Worm (Caenorhabditis elegans): ENCODE data around the gene ent-1.

The ent-1 gene

DNA sequence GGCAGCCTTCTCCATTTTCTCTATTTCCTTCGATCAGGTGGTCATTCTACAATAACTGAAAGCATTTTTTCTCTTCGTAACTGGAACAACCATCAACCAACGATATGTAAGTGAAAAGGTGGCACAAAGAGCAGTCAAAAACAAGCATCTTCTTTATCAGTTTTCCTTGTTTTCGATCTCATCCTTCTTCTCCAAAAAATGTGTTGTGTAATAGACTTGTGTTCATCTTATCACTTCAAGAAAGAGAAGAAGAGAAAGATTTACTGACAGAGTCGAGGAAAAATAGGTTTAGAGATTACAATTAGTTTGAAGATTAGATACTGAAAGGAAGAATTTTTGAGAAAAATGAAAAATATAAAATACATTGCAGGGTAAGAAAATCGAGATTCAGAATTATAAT is 9.9 kb downstream of the ent-1 start:
- peak; percentile 39 for TF ChIP-seq dve-1 (tag; optimal IDR thresholded peaks at IDR 0.05; ENCODE audit: insufficient read depth)
- peak in 1 of 2 experiments; percentile 92 for TF ChIP-seq unc-62 (GFP tag; optimal IDR thresholded peaks at IDR 0.05 in 1 of 2)
- TF ChIP-seq unc-62 (tag; optimal IDR thresholded peaks at IDR 0.05) = no peak
- no peak for TF ChIP-seq daf-16 (GFP tag; optimal IDR thresholded peaks at IDR 0.05)
- TF ChIP-seq daf-16 (tag; optimal IDR thresholded peaks at IDR 0.05) = peak; percentile 86
- TF ChIP-seq nhr-28 (tag; optimal IDR thresholded peaks at IDR 0.05) = peak; percentile 2
- no peak for TF ChIP-seq zip-11 (GFP tag; IDR thresholded peaks at IDR 0.05)
- no peak for TF ChIP-seq daf-19 (GFP tag; conservative IDR thresholded peaks at IDR 0.05)
- TF ChIP-seq unc-39 (tag; optimal IDR thresholded peaks at IDR 0.05) = no peak

DNA sequence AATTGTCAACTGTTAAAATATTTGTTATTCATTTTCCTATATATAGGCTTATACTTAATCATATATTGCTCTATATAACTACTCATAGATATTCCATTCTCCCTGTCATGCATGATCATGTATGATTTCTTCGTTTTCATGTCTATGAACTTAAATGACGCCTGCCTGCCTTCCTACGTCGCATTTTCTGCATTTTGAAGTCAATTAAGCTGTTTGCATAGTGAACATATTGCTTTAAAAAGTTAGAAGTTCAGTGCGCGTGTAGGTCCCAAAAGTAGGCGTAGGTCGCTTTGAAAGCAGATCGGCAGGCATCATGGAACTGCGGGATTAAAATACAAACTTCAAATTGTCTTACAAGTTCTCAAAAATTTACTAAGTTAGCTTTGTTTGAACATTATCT is 10.6 kb downstream of the ent-1 start:
- TF ChIP-seq egl-27 (tag; optimal IDR thresholded peaks at IDR 0.05) (no peak), ctbp-1 (GFP tag; IDR thresholded peaks at IDR 0.05) (0 out of 2 replicates have a peak, but pooled peaks have one; percentile 24), mdl-1 (tag; optimal IDR thresholded peaks at IDR 0.05) (no peak), nhr-10 (tag; optimal IDR thresholded peaks at IDR 0.05) (no peak), ZK337.2 (GFP tag; IDR thresholded peaks at IDR 0.05) (no peak), ceh-82 (tag; optimal IDR thresholded peaks at IDR 0.05) (no peak), duxl-1 (tag; optimal IDR thresholded peaks at IDR 0.05; ENCODE audit: poor library complexity) (no peak), daf-12 (tag; optimal IDR thresholded peaks at IDR 0.05) (no peak), madf-9 (GFP tag; conservative IDR thresholded peaks at IDR 0.05) (no peak), cey-2 (tag; optimal IDR thresholded peaks at IDR 0.05; ENCODE audit: borderline replicate concordance, insufficient read depth) (no peak), egl-43 (GFP tag; IDR thresholded peaks at IDR 0.05) (no peak), hif-1 (tag; optimal IDR thresholded peaks at IDR 0.05) (no peak), dmd-8 (GFP tag; IDR thresholded peaks at IDR 0.05) (no peak), lir-3 (tag; optimal IDR thresholded peaks at IDR 0.05) (no peak), lsy-2 (tag; optimal IDR thresholded peaks at IDR 0.05) (peak in 1 of 2 experiments; percentile 53), tag-97 (GFP tag; IDR thresholded peaks at IDR 0.05) (no peak), unc-62 (GFP tag; optimal IDR thresholded peaks at IDR 0.05 in 1 of 2) (peak in 1 of 2 experiments; percentile 53), unc-62 (tag; optimal IDR thresholded peaks at IDR 0.05) (no peak), tra-1 (GFP tag; IDR thresholded peaks at IDR 0.05) (0 out of 2 replicates have a peak, but pooled peaks have one; percentile 37), saeg-2 (GFP tag; IDR thresholded peaks at IDR 0.05) (no peak), ama-1 (optimal IDR thresholded peaks at IDR 0.05) (peak; percentile 0), F37D6.2 (tag; optimal IDR thresholded peaks at IDR 0.05) (no peak), daf-16 (GFP tag; optimal IDR thresholded peaks at IDR 0.05) (peak in 1 of 2 experiments; percentile 33), daf-16 (tag; optimal IDR thresholded peaks at IDR 0.05) (no peak)

DNA sequence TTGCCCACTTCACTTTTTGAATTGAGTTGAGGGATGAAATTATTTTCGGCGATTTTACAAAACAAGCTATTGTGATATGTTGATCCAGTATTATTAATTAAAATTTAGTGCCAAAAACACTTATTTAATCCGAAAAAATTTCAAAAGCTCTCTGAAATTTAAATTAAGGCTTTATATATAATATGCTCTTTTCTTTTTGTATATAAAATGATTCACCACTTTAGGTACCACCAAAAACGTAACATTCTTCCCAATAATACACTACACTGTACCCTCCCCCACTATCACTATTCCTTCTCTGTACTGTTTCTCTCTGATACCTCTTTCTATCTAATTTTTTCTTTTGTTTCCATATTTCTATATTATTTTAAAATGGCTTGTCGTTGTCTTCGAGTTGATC is 11.4 kb downstream of the ent-1 start, which contains the start of gene prx-2:
Gene prx-2, plus strand, starts transcription at position 301 of the 400 bp plus-strand sequence.
- no peak for TF ChIP-seq dmd-6 (GFP tag; IDR thresholded peaks at IDR 0.05)
- TF ChIP-seq daf-16 (GFP tag; optimal IDR thresholded peaks at IDR 0.05) = no peak
- TF ChIP-seq daf-16 (tag; optimal IDR thresholded peaks at IDR 0.05) = no peak
- TF ChIP-seq zip-2 (tag; optimal IDR thresholded peaks at IDR 0.05) = no peak
- no peak for TF ChIP-seq nhr-76 (tag; optimal IDR thresholded peaks at IDR 0.05)
- no peak for TF ChIP-seq arid-1 (GFP tag; conservative IDR thresholded peaks at IDR 0.05)
- TF ChIP-seq gei-8 (GFP tag; optimal IDR thresholded peaks at IDR 0.05) = no peak
- TF ChIP-seq aha-1 (tag) = no peak
- no peak for TF ChIP-seq nhr-237 (tag; optimal IDR thresholded peaks at IDR 0.05)
- TF ChIP-seq lin-29 (GFP tag; IDR thresholded peaks at IDR 0.05) = no peak
- no peak for TF ChIP-seq ztf-7 (tag; optimal IDR thresholded peaks at IDR 0.05)
- no peak for TF ChIP-seq nhr-28 (tag; optimal IDR thresholded peaks at IDR 0.05)
- no peak for TF ChIP-seq zip-11 (GFP tag; IDR thresholded peaks at IDR 0.05)
- no peak for TF ChIP-seq skn-1 (tag; optimal IDR thresholded peaks at IDR 0.05)
- TF ChIP-seq spr-1 (tag; optimal IDR thresholded peaks at IDR 0.05) = no peak
- no peak for TF ChIP-seq daf-19 (GFP tag; conservative IDR thresholded peaks at IDR 0.05)

Data from whole organism, L4 larva.